Fruit fly (Drosophila melanogaster): Measurements from ENCODE around the gene Acsf3.

DNA sequence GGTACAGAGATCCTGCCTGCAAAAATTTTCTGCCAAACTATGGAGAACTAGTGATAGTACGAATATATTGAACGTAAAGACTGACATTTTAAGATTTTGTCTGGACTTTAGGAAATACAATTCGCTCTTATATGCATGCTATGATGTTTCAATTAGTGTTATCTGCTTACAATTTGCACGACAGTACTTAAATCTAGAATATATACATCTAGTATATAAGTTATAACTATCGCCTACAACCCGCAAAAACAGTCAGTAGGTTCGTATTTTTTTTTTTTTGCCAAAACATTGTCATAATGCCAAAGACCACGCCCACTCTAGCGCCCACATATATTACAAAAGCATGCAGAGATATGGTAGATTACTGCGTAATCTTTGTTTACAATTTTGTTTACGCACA lies 3.2 kb downstream of the Acsf3 start, which contains the start of gene CG42780:
- TF ChIP-seq Snoo (tag; optimal IDR thresholded peaks at IDR 0.05) (no peak), Pif1A (GFP tag; optimal IDR thresholded peaks at IDR 0.05) (no peak), CG13204 (GFP tag; optimal IDR thresholded peaks at IDR 0.05) (no peak), CG9948 (tag; optimal IDR thresholded peaks at IDR 0.05) (no peak), Pif1B (GFP tag; optimal IDR thresholded peaks at IDR 0.05) (no peak), EcR (GFP tag; optimal IDR thresholded peaks at IDR 0.05) (no peak), CG8159 (tag; optimal IDR thresholded peaks at IDR 0.05) (no peak)
